Worm (Caenorhabditis elegans) whole organism, L4 larva: Measurements from ENCODE around the gene F31B9.7.

ENCODE experiments used
- D1046.2 ChIP-seq: fragments of 200-800 bp; sonication (Bioruptor generic); IDR thresholded peaks from 2 replicates; pipeline ENCODE4 v1.3.6; 2022; ENCODE audit warnings: missing genetic modification characterization, missing compliant biosample characterization
- F37D6.2 ChIP-seq: sonication (generic microtip); optimal IDR thresholded peaks from 2 replicates; lab custom pipeline; 2016; ENCODE audit warnings: mild to moderate bottlenecking, missing genetic modification characterization, missing compliant biosample characterization
- F49E8.2 ChIP-seq: sonication (generic microtip); optimal IDR thresholded peaks from 2 replicates; lab custom pipeline; 2016; ENCODE audit warnings: missing compliant biosample characterization, mild to moderate bottlenecking, missing genetic modification characterization, borderline replicate concordance
- R02D3.7 ChIP-seq: fragments of 150-350 bp; sonication (generic microtip); optimal IDR thresholded peaks from 3 replicates; lab custom pipeline; 2014; ENCODE audit warnings: missing biosample characterization, missing genetic modification characterization
- Y105C5A.15 ChIP-seq: fragments of 200-800 bp; sonication (Bioruptor generic); IDR thresholded peaks from 2 replicates; pipeline ENCODE4 v1.3.6; 2022; ENCODE audit warnings: missing genetic modification characterization, missing compliant biosample characterization
- Y48G9A.11 ChIP-seq: fragments of 200-800 bp; sonication (Bioruptor generic); IDR thresholded peaks from 2 replicates; pipeline ENCODE4 v1.3.6; 2022; ENCODE audit warnings: missing genetic modification reagents, missing genetic modification characterization, missing compliant biosample characterization
- Y5F2A.4 ChIP-seq: fragments of 200-800 bp; sonication (Bioruptor generic); optimal IDR thresholded peaks from 2 replicates; lab custom pipeline; 2018; ENCODE audit warnings: mild to moderate bottlenecking, missing genetic modification characterization, missing compliant biosample characterization
- aha-1 ChIP-seq: fragments of 150-350 bp; peaks from one replicate; lab custom pipeline; 2014; ENCODE audit warnings: missing biosample characterization, missing genetic modification characterization
- aly-2 ChIP-seq: sonication (generic microtip); optimal IDR thresholded peaks from 2 replicates; lab custom pipeline; 2018; ENCODE audit warnings: missing biosample characterization, missing genetic modification characterization
- ama-1 ChIP-seq: fragments of 150-350 bp; optimal IDR thresholded peaks from 2 replicates; lab custom pipeline; 2014; ENCODE audit warnings: inconsistent platforms, mixed read lengths
- arid-1 ChIP-seq: fragments of 200-800 bp; sonication (Bioruptor generic); conservative IDR thresholded peaks from 2 replicates; pipeline ENCODE4 v1.3.6; 2022; ENCODE audit warnings: missing genetic modification reagents, missing genetic modification characterization, missing compliant biosample characterization
- ceh-20 ChIP-seq: fragments of 200-800 bp; sonication (Bioruptor generic); IDR thresholded peaks from 2 replicates; pipeline ENCODE4 v1.3.6; 2022; ENCODE audit warnings: missing genetic modification reagents, missing genetic modification characterization, missing compliant biosample characterization
- ceh-28 ChIP-seq: fragments of 150-350 bp; optimal IDR thresholded peaks from 2 replicates; lab custom pipeline; 2014; ENCODE audit warnings: missing biosample characterization, missing genetic modification reagents, missing genetic modification characterization
- ceh-32 ChIP-seq: sonication (generic microtip); optimal IDR thresholded peaks from 2 replicates; lab custom pipeline; 2016; ENCODE audit warnings: mild to moderate bottlenecking, missing genetic modification characterization, missing compliant biosample characterization; ENCODE audit not compliant: poor library complexity
- ceh-44 ChIP-seq: fragments of 200-800 bp; sonication (Bioruptor generic); IDR thresholded peaks from 2 replicates; pipeline ENCODE4 v1.3.6; 2022; ENCODE audit warnings: missing genetic modification reagents, missing genetic modification characterization, missing compliant biosample characterization
- ceh-62 ChIP-seq: sonication (generic microtip); optimal IDR thresholded peaks from 2 replicates; lab custom pipeline; 2017; ENCODE audit warnings: missing biosample characterization, missing genetic modification characterization
- ceh-82 ChIP-seq: sonication (generic microtip); optimal IDR thresholded peaks from 2 replicates; lab custom pipeline; 2017; ENCODE audit warnings: missing biosample characterization, missing genetic modification characterization
- ces-1 ChIP-seq: fragments of 150-350 bp; sonication (generic microtip); optimal IDR thresholded peaks from 4 replicates; lab custom pipeline; 2014; ENCODE audit warnings: missing biosample characterization, missing genetic modification reagents, missing genetic modification characterization
- ctbp-1 ChIP-seq: fragments of 200-800 bp; sonication (Bioruptor generic); IDR thresholded peaks from 2 replicates; pipeline ENCODE4 v1.3.6; 2022; ENCODE audit warnings: missing genetic modification reagents, missing genetic modification characterization, missing compliant biosample characterization
- daf-16 ChIP-seq, 3 experiments: sonication (generic microtip); optimal IDR thresholded peaks; 2 replicates each; lab custom pipeline; 2016 to 2017; ENCODE audit warnings: missing genetic modification characterization in 3 of 3, missing genetic modification reagents in 3 of 3, mild to moderate bottlenecking in 2 of 3, missing compliant biosample characterization in 2 of 3, missing biosample characterization in 1 of 3, moderate library complexity in 1 of 3
- daf-19 ChIP-seq: fragments of 200-800 bp; sonication (Bioruptor generic); conservative IDR thresholded peaks from 2 replicates; pipeline ENCODE4 v1.3.6; 2022; ENCODE audit warnings: missing genetic modification characterization, missing compliant biosample characterization
- daf-8 ChIP-seq: fragments of 200-800 bp; sonication (Bioruptor generic); IDR thresholded peaks from 2 replicates; pipeline ENCODE4 v1.3.6; 2022; ENCODE audit warnings: missing genetic modification characterization, missing compliant biosample characterization
- dmd-6 ChIP-seq: fragments of 200-800 bp; sonication (Bioruptor generic); IDR thresholded peaks from 2 replicates; pipeline ENCODE4 v1.3.6; 2022; ENCODE audit warnings: missing genetic modification reagents, missing genetic modification characterization, missing compliant biosample characterization
- dmd-9 ChIP-seq: fragments of 200-800 bp; sonication (Bioruptor generic); IDR thresholded peaks from 2 replicates; pipeline ENCODE4 v1.3.6; 2022; ENCODE audit warnings: missing genetic modification reagents, missing genetic modification characterization, missing compliant biosample characterization
- dpl-1 ChIP-seq: fragments of 150-350 bp; optimal IDR thresholded peaks from 2 replicates; lab custom pipeline; 2014; ENCODE audit warnings: missing biosample characterization, missing genetic modification reagents, missing genetic modification characterization
- fkh-10 ChIP-seq: fragments of 150-350 bp; optimal IDR thresholded peaks from 2 replicates; lab custom pipeline; 2014; ENCODE audit warnings: missing biosample characterization, missing genetic modification reagents, missing genetic modification characterization
- hif-1 ChIP-seq, 2 experiments: sonication (generic microtip); optimal IDR thresholded peaks; 2 replicates each; lab custom pipeline; 2016 to 2017; ENCODE audit warnings: missing compliant biosample characterization in 2 of 2, missing genetic modification characterization in 2 of 2, missing genetic modification reagents in 2 of 2, missing genotype in 2 of 2, mild to moderate bottlenecking in 1 of 2
- hlh-11 ChIP-seq: fragments of 200-800 bp; sonication (Bioruptor generic); optimal IDR thresholded peaks from 2 replicates; lab custom pipeline; 2018; ENCODE audit warnings: mild to moderate bottlenecking, missing genetic modification characterization, missing compliant biosample characterization
- lin-1 ChIP-seq: fragments of 200-800 bp; sonication (Bioruptor generic); IDR thresholded peaks from 2 replicates; pipeline ENCODE4 v1.3.6; 2022; ENCODE audit warnings: missing genetic modification reagents, missing genetic modification characterization, missing compliant biosample characterization
- lin-13 ChIP-seq: fragments of 150-350 bp; optimal IDR thresholded peaks from 2 replicates; lab custom pipeline; 2014; ENCODE audit warnings: missing biosample characterization, missing genetic modification reagents, missing genetic modification characterization
- lsy-2 ChIP-seq, 2 experiments: fragments of 150-350 bp in 1 of 2; sonication (generic microtip) in 1 of 2; optimal IDR thresholded peaks; 2 replicates each; lab custom pipeline; 2014 to 2017; ENCODE audit warnings: missing biosample characterization in 2 of 2, missing genetic modification characterization in 2 of 2
- madf-5 ChIP-seq, 2 experiments: fragments of 200-800 bp; sonication (Bioruptor generic); IDR thresholded peaks; 2 replicates each; pipeline ENCODE4 v1.3.6; 2022; ENCODE audit warnings: missing compliant biosample characterization in 2 of 2, missing genetic modification characterization in 2 of 2
- mdt-29 ChIP-seq: fragments of 200-800 bp; sonication (Bioruptor generic); IDR thresholded peaks from 2 replicates; pipeline ENCODE4 v1.3.6; 2022; ENCODE audit warnings: missing genetic modification reagents, missing genetic modification characterization, missing compliant biosample characterization
- mes-2 ChIP-seq: sonication (generic microtip); optimal IDR thresholded peaks from 2 replicates; lab custom pipeline; 2016; ENCODE audit warnings: missing genotype, mild to moderate bottlenecking, missing genetic modification characterization, missing compliant biosample characterization; ENCODE audit not compliant: poor library complexity, severe bottlenecking
- nhr-102 ChIP-seq: sonication (generic microtip); optimal IDR thresholded peaks from 2 replicates; lab custom pipeline; 2016; ENCODE audit warnings: mild to moderate bottlenecking, missing genetic modification characterization, moderate library complexity, missing compliant biosample characterization
- nhr-11 ChIP-seq: fragments of 150-350 bp; optimal IDR thresholded peaks from 2 replicates; lab custom pipeline; 2014; ENCODE audit warnings: missing biosample characterization, missing genetic modification characterization
- nhr-41 ChIP-seq: fragments of 200-800 bp; sonication (Bioruptor generic); IDR thresholded peaks from 2 replicates; pipeline ENCODE4 v1.3.6; 2022; ENCODE audit warnings: missing genetic modification reagents, missing genetic modification characterization, missing compliant biosample characterization
- nhr-42 ChIP-seq: fragments of 200-800 bp; sonication (Bioruptor generic); IDR thresholded peaks from 2 replicates; pipeline ENCODE4 v1.3.6; 2022; ENCODE audit warnings: missing genetic modification characterization, missing compliant biosample characterization
- nhr-48 ChIP-seq: sonication (generic microtip); optimal IDR thresholded peaks from 2 replicates; lab custom pipeline; 2016; ENCODE audit warnings: mild to moderate bottlenecking, missing genetic modification characterization, missing compliant biosample characterization
- nhr-76 ChIP-seq: fragments of 150-350 bp; optimal IDR thresholded peaks from 2 replicates; lab custom pipeline; 2014; ENCODE audit warnings: missing biosample characterization, missing genetic modification characterization
- nhr-77 ChIP-seq: fragments of 150-350 bp; optimal IDR thresholded peaks from 2 replicates; lab custom pipeline; 2014; ENCODE audit warnings: missing biosample characterization, missing genetic modification characterization
- snpc-4 ChIP-seq: fragments of 150-350 bp; optimal IDR thresholded peaks from 2 replicates; lab custom pipeline; 2014; ENCODE audit warnings: missing biosample characterization, missing genetic modification characterization
- spr-3 ChIP-seq: fragments of 200-800 bp; sonication (Bioruptor generic); optimal IDR thresholded peaks from 2 replicates; lab custom pipeline; 2018; ENCODE audit warnings: mild to moderate bottlenecking, missing genetic modification characterization, missing compliant biosample characterization
- tag-97 ChIP-seq: fragments of 200-800 bp; sonication (Bioruptor generic); IDR thresholded peaks from 2 replicates; pipeline ENCODE4 v1.3.6; 2022; ENCODE audit warnings: missing genetic modification characterization, missing compliant biosample characterization
- tra-1 ChIP-seq: fragments of 200-800 bp; sonication (Bioruptor generic); IDR thresholded peaks from 2 replicates; pipeline ENCODE4 v1.3.6; 2022; ENCODE audit warnings: missing genetic modification reagents, missing genetic modification characterization, missing compliant biosample characterization
- unc-130 ChIP-seq: sonication (generic microtip); optimal IDR thresholded peaks from 2 replicates; lab custom pipeline; 2016; ENCODE audit warnings: missing genetic modification reagents, missing genetic modification characterization, missing compliant biosample characterization
- unc-62 ChIP-seq, 3 experiments: fragments of 150-350 bp in 1 of 3; sonication (generic microtip); optimal IDR thresholded peaks in 2 of 3; peaks in 1 of 3; 1 replicate in 1 of 3; 2 replicates in 2 of 3; lab custom pipeline; 2014 to 2017; ENCODE audit warnings: missing biosample characterization in 3 of 3, missing genetic modification characterization in 3 of 3, missing genetic modification reagents in 3 of 3, missing genotype in 1 of 3
- zag-1 ChIP-seq: fragments of 150-350 bp; optimal IDR thresholded peaks from 2 replicates; lab custom pipeline; 2014; ENCODE audit warnings: missing biosample characterization, missing genetic modification characterization
- zfp-3 ChIP-seq: fragments of 200-800 bp; sonication (Bioruptor generic); conservative IDR thresholded peaks from 2 replicates; pipeline ENCODE4 v1.3.6; 2022; ENCODE audit warnings: missing genetic modification reagents, missing genetic modification characterization, missing compliant biosample characterization
- ztf-11 ChIP-seq: fragments of 150-350 bp; optimal IDR thresholded peaks from 2 replicates; lab custom pipeline; 2014; ENCODE audit warnings: missing biosample characterization, missing genetic modification characterization
- ztf-7 ChIP-seq: fragments of 150-350 bp; optimal IDR thresholded peaks from 2 replicates; lab custom pipeline; 2014; ENCODE audit warnings: missing biosample characterization, missing genetic modification characterization

The F31B9.7 gene

DNA sequence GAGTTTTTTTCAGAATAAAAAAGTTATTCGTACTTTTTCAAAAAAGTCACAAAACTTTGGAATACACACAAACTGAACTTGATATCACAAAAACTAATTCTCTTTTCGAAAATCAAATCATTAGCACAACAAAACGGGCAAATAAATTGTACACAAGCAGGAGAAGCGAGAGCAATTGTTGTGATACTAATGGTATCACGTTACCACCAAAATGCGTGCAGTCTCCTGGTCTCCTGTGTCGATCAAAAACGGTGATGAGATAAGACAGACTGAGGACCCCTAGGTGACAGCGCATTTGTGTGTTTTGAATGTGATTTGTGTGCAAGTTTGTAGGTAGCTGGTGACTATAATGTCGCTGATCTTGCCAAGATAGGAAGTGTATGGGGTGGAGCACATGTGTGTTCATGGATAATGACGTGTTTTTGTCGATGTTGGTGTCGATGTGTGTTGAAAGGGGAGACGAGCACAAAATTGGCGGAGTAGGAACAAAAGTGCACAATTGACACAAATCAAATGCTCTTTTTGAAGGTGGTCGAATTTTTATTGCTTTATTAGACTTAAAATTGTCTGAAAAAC, 20.4 kb downstream of the F31B9.7 start (continued):
- TF ChIP-seq aly-2 (tag; lab: Kevin White, UChicago): no peak
- no peak for TF ChIP-seq lin-13 (GFP tag; lab: Kevin White, UChicago)
- no peak for TF ChIP-seq Y105C5A.15 (GFP tag; lab: Robert Waterston, UW)
- no peak for TF ChIP-seq lsy-2 (tag; optimal IDR thresholded peaks at IDR 0.05; lab: Kevin White, UChicago)
- 0 out of 2 replicates have a peak, but pooled peaks have one; percentile 46 for TF ChIP-seq ceh-20 (GFP tag; lab: Robert Waterston, UW)
- TF ChIP-seq unc-130 (GFP tag; lab: Kevin White, UChicago): no peak
- no peak for TF ChIP-seq madf-5 (GFP tag; IDR thresholded peaks at IDR 0.05; lab: Robert Waterston, UW)
- no peak for TF ChIP-seq ztf-11 (tag; lab: Kevin White, UChicago)
- TF ChIP-seq zfp-3 (GFP tag; lab: Robert Waterston, UW): no peak
- no peak for TF ChIP-seq nhr-42 (GFP tag; lab: Robert Waterston, UW)
- no peak for TF ChIP-seq arid-1 (GFP tag; lab: Robert Waterston, UW)
- no peak for TF ChIP-seq ama-1
- peak in 1 of 2 experiments; percentile 38 for TF ChIP-seq hif-1 (tag; optimal IDR thresholded peaks at IDR 0.05; lab: Kevin White, UChicago)
- TF ChIP-seq ceh-32 (tag; lab: Kevin White, UChicago): no peak
- no peak for TF ChIP-seq R02D3.7 (tag; lab: Kevin White, UChicago)
- TF ChIP-seq nhr-76 (tag; lab: Kevin White, UChicago): no peak
- no peak for TF ChIP-seq Y5F2A.4 (GFP tag; lab: Kevin White, UChicago)
- TF ChIP-seq ceh-82 (tag; lab: Kevin White, UChicago): no peak
- peak; percentile 95 for TF ChIP-seq nhr-102 (tag; lab: Kevin White, UChicago)
- TF ChIP-seq nhr-48: peak; percentile 45
- TF ChIP-seq nhr-41 (GFP tag; lab: Robert Waterston, UW): no peak
- TF ChIP-seq daf-8 (GFP tag; lab: Robert Waterston, UW): no peak
- TF ChIP-seq tag-97: no peak
- no peak for TF ChIP-seq zag-1 (tag; lab: Kevin White, UChicago)
- no peak for TF ChIP-seq Y48G9A.11 (GFP tag; lab: Robert Waterston, UW)
- no peak for TF ChIP-seq snpc-4 (tag; lab: Kevin White, UChicago)
- TF ChIP-seq dpl-1: no peak
- TF ChIP-seq nhr-77: peak; percentile 12
- no peak for TF ChIP-seq fkh-10 (GFP tag; lab: Kevin White, UChicago)
- TF ChIP-seq mes-2 (tag; lab: Kevin White, UChicago): no peak
- TF ChIP-seq daf-16 (GFP tag; optimal IDR thresholded peaks at IDR 0.05; lab: Kevin White, UChicago): no peak
- peak; percentile 94 for TF ChIP-seq daf-16 (tag; optimal IDR thresholded peaks at IDR 0.05; lab: Kevin White, UChicago)
- peak; percentile 82 for TF ChIP-seq hlh-11 (tag; lab: Kevin White, UChicago)
- no peak for TF ChIP-seq nhr-11
- no peak for TF ChIP-seq lin-1 (GFP tag; lab: Robert Waterston, UW)
- no peak for TF ChIP-seq ceh-28
- TF ChIP-seq unc-62 (GFP tag; optimal IDR thresholded peaks at IDR 0.05 in 1 of 2; lab: Kevin White, UChicago): peak in 1 of 2 experiments; percentile 99
- no peak for TF ChIP-seq unc-62 (tag; optimal IDR thresholded peaks at IDR 0.05; lab: Kevin White, UChicago)
- no peak for TF ChIP-seq F37D6.2 (tag; lab: Kevin White, UChicago)
- TF ChIP-seq daf-19 (GFP tag; lab: Robert Waterston, UW): no peak
- no peak for TF ChIP-seq mdt-29
- TF ChIP-seq dmd-6: peak; percentile 84
- TF ChIP-seq spr-3 (GFP tag; lab: Kevin White, UChicago): no peak
- TF ChIP-seq F49E8.2 (tag; lab: Kevin White, UChicago): no peak
- TF ChIP-seq ztf-7 (tag; lab: Kevin White, UChicago): no peak
- TF ChIP-seq tra-1 (GFP tag; lab: Robert Waterston, UW): peak; percentile 42; the same call in 1 of the 2 replicates
- TF ChIP-seq dmd-9: no peak
- TF ChIP-seq D1046.2 (GFP tag; lab: Robert Waterston, UW): no peak
- TF ChIP-seq ces-1: no peak
- no peak for TF ChIP-seq ctbp-1
- no peak for TF ChIP-seq ceh-44 (GFP tag; lab: Robert Waterston, UW)
- no peak for TF ChIP-seq ceh-62 (tag; lab: Kevin White, UChicago)
- TF ChIP-seq aha-1 (tag; lab: Kevin White, UChicago): no peak
